Worm (Caenorhabditis elegans) whole organism, mixed stage, embryonic: ENCODE data around the gene nas-10.

Experiments used
- blmp-1 ChIP-seq: fragments of 150-350 bp; optimal IDR thresholded peaks from 2 replicates; lab custom pipeline; 2014; ENCODE audit warnings: missing biosample characterization, missing genetic modification characterization
- elt-3 ChIP-seq: fragments of 150-350 bp; optimal IDR thresholded peaks from 2 replicates; lab custom pipeline; 2014; ENCODE audit warnings: missing biosample characterization, missing genetic modification characterization
- ham-2 ChIP-seq: fragments of 200-800 bp; sonication (Bioruptor generic); optimal IDR thresholded peaks from 2 replicates; lab custom pipeline; 2018; ENCODE audit warnings: mild to moderate bottlenecking, missing genetic modification characterization, missing compliant biosample characterization
- lin-13 ChIP-seq: fragments of 150-350 bp; optimal IDR thresholded peaks from 2 replicates; lab custom pipeline; 2014; ENCODE audit warnings: missing biosample characterization, missing genetic modification characterization
- lsy-2 ChIP-seq: fragments of 150-350 bp; optimal IDR thresholded peaks from 2 replicates; lab custom pipeline; 2014; ENCODE audit warnings: missing biosample characterization, missing genetic modification characterization
- nhr-237 ChIP-seq: fragments of 150-350 bp; optimal IDR thresholded peaks from 2 replicates; lab custom pipeline; 2014; ENCODE audit warnings: missing biosample characterization, missing genetic modification characterization
- nhr-28 ChIP-seq: fragments of 150-350 bp; optimal IDR thresholded peaks from 2 replicates; lab custom pipeline; 2014; ENCODE audit warnings: missing biosample characterization, missing genetic modification characterization
- nhr-76 ChIP-seq: sonication (generic microtip); optimal IDR thresholded peaks from 2 replicates; lab custom pipeline; 2017; ENCODE audit warnings: missing biosample characterization, missing genetic modification characterization
- pha-4 ChIP-seq: fragments of 150-350 bp; optimal IDR thresholded peaks from 2 replicates; lab custom pipeline; 2018; ENCODE audit warnings: missing biosample characterization, missing genetic modification reagents, missing genetic modification characterization
- snpc-4 ChIP-seq: fragments of 150-350 bp; optimal IDR thresholded peaks from 2 replicates; lab custom pipeline; 2014; ENCODE audit warnings: missing biosample characterization, missing genetic modification characterization
- unc-39 ChIP-seq: fragments of 150-350 bp; optimal IDR thresholded peaks from 2 replicates; lab custom pipeline; 2014; ENCODE audit warnings: missing biosample characterization, missing genetic modification characterization
- zip-8 ChIP-seq: fragments of 150-350 bp; optimal IDR thresholded peaks from 2 replicates; lab custom pipeline; 2014; ENCODE audit warnings: missing biosample characterization, missing genetic modification characterization
- ztf-11 ChIP-seq: fragments of 150-350 bp; optimal IDR thresholded peaks from 2 replicates; lab custom pipeline; 2014; ENCODE audit warnings: missing biosample characterization, missing genetic modification characterization

ce11 chrX:10913981-10914380, 49.3 kb downstream of the nas-10 start, which contains the start of gene F47B10.9:
- TF ChIP-seq nhr-76 (tag; lab: Kevin White, UChicago) (no peak), ztf-11 (tag; lab: Kevin White, UChicago) (no peak), blmp-1 (no peak), zip-8 (tag; lab: Kevin White, UChicago) (no peak), elt-3 (tag; lab: Kevin White, UChicago) (no peak), snpc-4 (tag; lab: Kevin White, UChicago) (no peak), ham-2 (GFP tag; lab: Kevin White, UChicago) (no peak), nhr-28 (tag; lab: Kevin White, UChicago) (no peak), pha-4 (tag; lab: Kevin White, UChicago) (no peak), lin-13 (tag; lab: Kevin White, UChicago) (no peak), nhr-237 (tag; lab: Kevin White, UChicago) (no peak), lsy-2 (no peak), unc-39 (tag; lab: Kevin White, UChicago) (no peak)
